Fruit fly (Drosophila melanogaster) whole organism, prepupa: ENCODE data around the gene CG33630.

ENCODE experiments used
- CG10631 ChIP-seq: fragments of 200-800 bp; sonication (Bioruptor generic); optimal IDR thresholded peaks from 2 replicates; lab custom pipeline; 2016; ENCODE audit warnings: missing biosample characterization, missing genetic modification characterization
- CG11902 ChIP-seq: fragments of 200-800 bp; sonication (Bioruptor generic); optimal IDR thresholded peaks from 3 replicates; lab custom pipeline; 2016; ENCODE audit warnings: missing biosample characterization, missing genetic modification characterization
- CG16779 ChIP-seq: fragments of 200-800 bp; sonication (Bioruptor generic); optimal IDR thresholded peaks from 3 replicates; lab custom pipeline; 2017; ENCODE audit warnings: missing biosample characterization, mild to moderate bottlenecking, missing genetic modification characterization
- CG8319 ChIP-seq: fragments of 200-800 bp; sonication (Bioruptor generic); optimal IDR thresholded peaks from 3 replicates; lab custom pipeline; 2016; ENCODE audit warnings: missing biosample characterization, missing genetic modification characterization
- Lpt ChIP-seq: fragments of 200-800 bp; sonication (Bioruptor generic); optimal IDR thresholded peaks from 3 replicates; lab custom pipeline; 2016; ENCODE audit warnings: missing biosample characterization, missing genetic modification characterization
- OdsH ChIP-seq: fragments of 200-800 bp; sonication (Bioruptor generic); optimal IDR thresholded peaks from 3 replicates; lab custom pipeline; 2016; ENCODE audit warnings: missing biosample characterization, missing genetic modification characterization
- Sox102F ChIP-seq: fragments of 200-800 bp; sonication (Bioruptor generic); optimal IDR thresholded peaks from 2 replicates; lab custom pipeline; 2016; ENCODE audit warnings: missing biosample characterization, mild to moderate bottlenecking, missing genetic modification characterization
- Sox14 ChIP-seq: fragments of 200-800 bp; sonication (Bioruptor generic); optimal IDR thresholded peaks from 3 replicates; lab custom pipeline; 2016; ENCODE audit warnings: missing biosample characterization, missing genetic modification characterization
- achi ChIP-seq: fragments of 200-800 bp; sonication (Bioruptor generic); optimal IDR thresholded peaks from 3 replicates; lab custom pipeline; 2016; ENCODE audit warnings: missing biosample characterization, missing genetic modification characterization
- fd59A ChIP-seq: fragments of 200-800 bp; sonication (Bioruptor generic); optimal IDR thresholded peaks from 2 replicates; lab custom pipeline; 2017; ENCODE audit warnings: missing biosample characterization, mild to moderate bottlenecking, missing genetic modification characterization, missing genetic modification reagents
- ss ChIP-seq, 2 experiments: fragments of 200-800 bp; sonication (Bioruptor generic); optimal IDR thresholded peaks; 2 replicates in 1 of 2; 3 replicates in 1 of 2; lab custom pipeline; 2017 to 2018; ENCODE audit warnings: mild to moderate bottlenecking in 2 of 2, missing biosample characterization in 2 of 2, missing genetic modification characterization in 2 of 2, moderate library complexity in 1 of 2

dm6 chr3R:10059952-10060351 is 2.5 kb upstream of the CG33630 start, which contains the start of gene Npc2c:
- TF ChIP-seq CG8319 (GFP tag; lab: Kevin White, UChicago) (no peak), Lpt (GFP tag; lab: Kevin White, UChicago) (no peak), achi (GFP tag; lab: Kevin White, UChicago) (no peak), Sox102F (GFP tag; lab: Kevin White, UChicago) (no peak), ss (GFP tag; optimal IDR thresholded peaks at IDR 0.05; lab: Kevin White, UChicago) (no peak), Sox14 (GFP tag; lab: Kevin White, UChicago) (no peak), fd59A (GFP tag; lab: Kevin White, UChicago) (no peak), CG16779 (tag; lab: Kevin White, UChicago) (no peak), CG10631 (GFP tag; lab: Kevin White, UChicago) (no peak), CG11902 (no peak), OdsH (GFP tag; lab: Kevin White, UChicago) (no peak)
